Fruit fly (Drosophila melanogaster) whole organism, embryonic: ENCODE measurements around the gene CheB38b.

Experiments
- BtbVII ChIP-seq: fragments of 200-800 bp; sonication (Bioruptor generic); optimal IDR thresholded peaks from 3 replicates; lab custom pipeline; 2017; ENCODE audit warnings: missing biosample characterization, mild to moderate bottlenecking, missing genetic modification characterization
- CG10209 ChIP-seq: fragments of 200-800 bp; sonication (Bioruptor generic); optimal IDR thresholded peaks from 3 replicates; lab custom pipeline; 2017; ENCODE audit warnings: missing biosample characterization, mild to moderate bottlenecking, missing genetic modification characterization, missing genetic modification reagents
- CG11504 ChIP-seq: fragments of 200-800 bp; sonication (Bioruptor generic); optimal IDR thresholded peaks from 3 replicates; lab custom pipeline; 2019; ENCODE audit warnings: missing biosample characterization, mild to moderate bottlenecking, missing genetic modification characterization, moderate library complexity
- CG1233 ChIP-seq: fragments of 200-800 bp; sonication (Bioruptor generic); optimal IDR thresholded peaks from 4 replicates; lab custom pipeline; 2018; ENCODE audit warnings: missing biosample characterization, mild to moderate bottlenecking, missing genetic modification characterization
- CG13775 ChIP-seq: fragments of 200-800 bp; sonication (Bioruptor generic); optimal IDR thresholded peaks from 3 replicates; lab custom pipeline; 2017; ENCODE audit warnings: missing biosample characterization, mild to moderate bottlenecking, missing genetic modification characterization
- CG14014 ChIP-seq: fragments of 200-800 bp; sonication (Bioruptor generic); IDR thresholded peaks from 2 replicates; pipeline ENCODE4 v1.3.6; 2022; ENCODE audit warnings: missing biosample characterization, missing genetic modification characterization
- CG14667 ChIP-seq: fragments of 200-800 bp; sonication (Bioruptor generic); IDR thresholded peaks from 2 replicates; pipeline ENCODE4 v1.3.6; 2022; ENCODE audit warnings: missing biosample characterization, missing genetic modification characterization
- CG14860 ChIP-seq: fragments of 200-800 bp; sonication (Bioruptor generic); IDR thresholded peaks from 3 replicates; pipeline ENCODE4 v1.3.6; 2022; ENCODE audit warnings: missing biosample characterization, missing genetic modification characterization; ENCODE audit not compliant: partially characterized antibody
- CG1529 ChIP-seq: fragments of 200-800 bp; sonication (Bioruptor generic); optimal IDR thresholded peaks from 3 replicates; lab custom pipeline; 2018; ENCODE audit warnings: missing biosample characterization, missing genetic modification characterization
- CG15514 ChIP-seq: fragments of 200-800 bp; sonication (Bioruptor generic); optimal IDR thresholded peaks from 3 replicates; lab custom pipeline; 2017; ENCODE audit warnings: missing biosample characterization, missing genetic modification characterization, mild to moderate bottlenecking, moderate library complexity, missing genetic modification reagents
- CG16863 ChIP-seq: fragments of 200-800 bp; sonication (Bioruptor generic); optimal IDR thresholded peaks from 3 replicates; lab custom pipeline; 2016; ENCODE audit warnings: missing biosample characterization, missing genetic modification characterization
- CG2120 ChIP-seq: fragments of 200-800 bp; sonication (Bioruptor generic); optimal IDR thresholded peaks from 3 replicates; lab custom pipeline; 2016; ENCODE audit warnings: missing biosample characterization, missing genetic modification characterization
- CG2199 ChIP-seq: fragments of 200-800 bp; sonication (Bioruptor generic); IDR thresholded peaks from 3 replicates; pipeline ENCODE4 v1.3.6; 2022; ENCODE audit warnings: missing biosample characterization, missing genetic modification characterization
- CG2875 ChIP-seq: fragments of 200-800 bp; sonication (Bioruptor generic); optimal IDR thresholded peaks from 2 replicates; lab custom pipeline; 2017; ENCODE audit warnings: missing biosample characterization, mild to moderate bottlenecking, missing genetic modification characterization, missing genetic modification reagents
- CG3065 ChIP-seq: fragments of 200-800 bp; sonication (Bioruptor generic); optimal IDR thresholded peaks from 2 replicates; lab custom pipeline; 2016; ENCODE audit warnings: missing biosample characterization, missing genetic modification characterization
- CG33213 ChIP-seq: fragments of 200-800 bp; sonication (Bioruptor generic); optimal IDR thresholded peaks from 3 replicates; lab custom pipeline; 2016; ENCODE audit warnings: missing biosample characterization, missing genetic modification characterization
- CG4282 ChIP-seq: fragments of 200-800 bp; sonication (Bioruptor generic); optimal IDR thresholded peaks from 2 replicates; lab custom pipeline; 2016; ENCODE audit warnings: missing biosample characterization, missing genetic modification characterization
- CG6683 ChIP-seq: fragments of 200-800 bp; sonication (Bioruptor generic); optimal IDR thresholded peaks from 2 replicates; lab custom pipeline; 2017; ENCODE audit warnings: missing biosample characterization, mild to moderate bottlenecking, missing genetic modification characterization, missing genetic modification reagents
- CG9727 ChIP-seq: fragments of 200-800 bp; sonication (Bioruptor generic); optimal IDR thresholded peaks from 3 replicates; lab custom pipeline; 2017; ENCODE audit warnings: missing biosample characterization, mild to moderate bottlenecking, missing genetic modification characterization
- CG9817 ChIP-seq: fragments of 200-800 bp; sonication (Bioruptor generic); optimal IDR thresholded peaks from 2 replicates; lab custom pipeline; 2018; ENCODE audit warnings: missing biosample characterization, mild to moderate bottlenecking, missing genetic modification characterization, moderate library complexity
- Dek ChIP-seq: fragments of 200-800 bp; sonication (Bioruptor generic); optimal IDR thresholded peaks from 3 replicates; lab custom pipeline; 2019; ENCODE audit warnings: missing biosample characterization, mild to moderate bottlenecking, missing genetic modification characterization, moderate library complexity
- Hmr ChIP-seq: fragments of 200-800 bp; sonication (Bioruptor generic); optimal IDR thresholded peaks from 3 replicates; lab custom pipeline; 2017; ENCODE audit warnings: mild to moderate bottlenecking, missing biosample characterization, missing genetic modification reagents, missing genetic modification characterization
- Lpt ChIP-seq: fragments of >200 bp; optimal IDR thresholded peaks from 2 replicates; lab custom pipeline; 2018; ENCODE audit warnings: missing biosample characterization, missing genetic modification characterization
- Myb ChIP-seq: fragments of 200-800 bp; sonication (Bioruptor generic); optimal IDR thresholded peaks from 2 replicates; lab custom pipeline; 2016; ENCODE audit warnings: missing biosample characterization, missing genetic modification characterization
- NK7.1 ChIP-seq: fragments of 200-800 bp; sonication (Bioruptor generic); optimal IDR thresholded peaks from 3 replicates; lab custom pipeline; 2016; ENCODE audit warnings: missing biosample characterization, missing genetic modification characterization
- NfI ChIP-seq: fragments of 200-800 bp; sonication (Bioruptor generic); optimal IDR thresholded peaks from 3 replicates; lab custom pipeline; 2018; ENCODE audit warnings: missing biosample characterization, mild to moderate bottlenecking, missing genetic modification characterization, moderate library complexity
- Ptx1 ChIP-seq: fragments of 200-800 bp; sonication (Bioruptor generic); IDR thresholded peaks from 2 replicates; pipeline ENCODE4 v1.3.6; 2022; ENCODE audit warnings: missing biosample characterization, missing genetic modification characterization
- Rx ChIP-seq: fragments of 200-800 bp; sonication (Bioruptor generic); IDR thresholded peaks from 2 replicates; pipeline ENCODE4 v1.3.6; 2022; ENCODE audit warnings: missing biosample characterization, missing genetic modification characterization
- Sox100B ChIP-seq: fragments of 200-800 bp; sonication (Bioruptor generic); optimal IDR thresholded peaks from 3 replicates; lab custom pipeline; 2018; ENCODE audit warnings: missing biosample characterization, mild to moderate bottlenecking, missing genetic modification characterization
- YL-1 ChIP-seq: fragments of 200-800 bp; sonication (Bioruptor generic); optimal IDR thresholded peaks from 3 replicates; lab custom pipeline; 2017; ENCODE audit warnings: missing biosample characterization, mild to moderate bottlenecking, missing genetic modification characterization
- amos ChIP-seq: fragments of 200-800 bp; sonication (Bioruptor generic); IDR thresholded peaks from 2 replicates; pipeline ENCODE4 v1.3.6; 2022; ENCODE audit warnings: missing biosample characterization, missing genetic modification characterization; ENCODE audit not compliant: partially characterized antibody
- ara ChIP-seq: fragments of 200-800 bp; sonication (Bioruptor generic); IDR thresholded peaks from 2 replicates; pipeline ENCODE4 v1.3.6; 2022; ENCODE audit warnings: missing biosample characterization, missing genetic modification characterization
- bbx ChIP-seq: fragments of 200-800 bp; sonication (Bioruptor generic); IDR thresholded peaks from 2 replicates; pipeline ENCODE4 v1.3.6; 2022; ENCODE audit warnings: missing biosample characterization, missing genetic modification characterization; ENCODE audit not compliant: partially characterized antibody
- bcd ChIP-seq: fragments of 200-800 bp; sonication (Bioruptor generic); optimal IDR thresholded peaks from 2 replicates; lab custom pipeline; 2017; ENCODE audit warnings: missing biosample characterization, mild to moderate bottlenecking, missing genetic modification characterization
- cato ChIP-seq: fragments of 200-800 bp; sonication (Bioruptor generic); optimal IDR thresholded peaks from 2 replicates; lab custom pipeline; 2016; ENCODE audit warnings: missing biosample characterization, missing genetic modification characterization, borderline replicate concordance
- chinmo ChIP-seq: fragments of 200-800 bp; sonication (Bioruptor generic); IDR thresholded peaks from 4 replicates; pipeline ENCODE4 v1.3.6; 2022; ENCODE audit warnings: missing biosample characterization, missing genetic modification characterization; ENCODE audit not compliant: partially characterized antibody
- dan ChIP-seq: fragments of 200-800 bp; sonication (Bioruptor generic); IDR thresholded peaks from 2 replicates; pipeline ENCODE4 v1.3.6; 2022; ENCODE audit warnings: missing biosample characterization, missing genetic modification characterization
- danr ChIP-seq: fragments of 200-800 bp; sonication (Bioruptor generic); IDR thresholded peaks from 2 replicates; pipeline ENCODE4 v1.3.6; 2022; ENCODE audit warnings: missing biosample characterization, missing genetic modification characterization
- disco-r ChIP-seq: fragments of 200-800 bp; sonication (Bioruptor generic); optimal IDR thresholded peaks from 2 replicates; lab custom pipeline; 2016; ENCODE audit warnings: missing biosample characterization, missing genetic modification characterization
- gcm2 ChIP-seq: fragments of 200-800 bp; sonication (Bioruptor generic); optimal IDR thresholded peaks from 2 replicates; lab custom pipeline; 2016; ENCODE audit warnings: missing biosample characterization, missing genetic modification characterization
- gfzf ChIP-seq: fragments of 200-800 bp; sonication (Bioruptor generic); optimal IDR thresholded peaks from 2 replicates; lab custom pipeline; 2016; ENCODE audit warnings: missing biosample characterization, mild to moderate bottlenecking, missing genetic modification characterization, moderate library complexity
- gsb ChIP-seq: fragments of 200-800 bp; sonication (Bioruptor generic); IDR thresholded peaks from 2 replicates; pipeline ENCODE4 v1.3.6; 2022; ENCODE audit warnings: missing biosample characterization, missing genetic modification characterization
- hbn ChIP-seq: fragments of 200-800 bp; sonication (Bioruptor generic); IDR thresholded peaks from 2 replicates; pipeline ENCODE4 v1.3.6; 2022; ENCODE audit warnings: missing biosample characterization, missing genetic modification characterization; ENCODE audit not compliant: partially characterized antibody
- her ChIP-seq: fragments of 200-800 bp; sonication (Bioruptor generic); optimal IDR thresholded peaks from 2 replicates; lab custom pipeline; 2016; ENCODE audit warnings: missing biosample characterization, missing genetic modification characterization
- jumu ChIP-seq: fragments of 200-800 bp; sonication (Bioruptor generic); optimal IDR thresholded peaks from 3 replicates; lab custom pipeline; 2016; ENCODE audit warnings: missing biosample characterization, missing genetic modification characterization
- pnt ChIP-seq: fragments of 200-800 bp; sonication (Bioruptor generic); optimal IDR thresholded peaks from 3 replicates; lab custom pipeline; 2016; ENCODE audit warnings: missing biosample characterization, missing genetic modification characterization
- stc ChIP-seq: fragments of 200-800 bp; sonication (Bioruptor generic); IDR thresholded peaks from 2 replicates; pipeline ENCODE4 v1.3.6; 2022; ENCODE audit warnings: missing biosample characterization, missing genetic modification characterization
- trh ChIP-seq: fragments of 200-800 bp; sonication (Bioruptor generic); optimal IDR thresholded peaks from 2 replicates; lab custom pipeline; 2016; ENCODE audit warnings: missing biosample characterization, missing genetic modification characterization
- twi ChIP-seq: fragments of 200-800 bp; optimal IDR thresholded peaks from 2 replicates; lab custom pipeline; 2019; ENCODE audit warnings: missing biosample characterization, mild to moderate bottlenecking, missing genetic modification characterization, moderate library complexity
- wek ChIP-seq: fragments of 200-800 bp; sonication (Bioruptor generic); optimal IDR thresholded peaks from 3 replicates; lab custom pipeline; 2018; ENCODE audit warnings: missing biosample characterization, mild to moderate bottlenecking, missing genetic modification characterization, moderate library complexity

The CheB38b gene

dm6 chr2L:20787271-20787791, 29.7 kb downstream of the CheB38b start, which contains the start of gene Pomp (continued):
- TF ChIP-seq CG1233 (GFP tag; lab: Kevin White, UChicago) (peak; percentile 85), dan (GFP tag; lab: Robert Waterston, UW) (no peak), CG14667 (peak; percentile 82), wek (GFP tag; lab: Kevin White, UChicago) (peak; percentile 56), CG16863 (GFP tag; lab: Kevin White, UChicago) (peak; percentile 97), pnt (peak; percentile 56), CG14014 (GFP tag; lab: Robert Waterston, UW) (peak; percentile 86), her (no peak), cato (GFP tag; lab: Kevin White, UChicago) (peak; percentile 8), Hmr (peak; percentile 89), CG9727 (GFP tag; lab: Kevin White, UChicago) (peak; percentile 86), disco-r (GFP tag; lab: Kevin White, UChicago) (no peak), CG13775 (GFP tag; lab: Kevin White, UChicago) (peak; percentile 70), CG10209 (GFP tag; lab: Kevin White, UChicago) (peak; percentile 84), CG14860 (GFP tag; lab: Robert Waterston, UW) (no peak), Myb (GFP tag; lab: Kevin White, UChicago) (peak; percentile 42), ara (peak; percentile 86), stc (GFP tag; lab: Robert Waterston, UW) (peak; percentile 90), bcd (GFP tag; lab: Kevin White, UChicago) (peak; percentile 88), Lpt (no peak), chinmo (GFP tag; lab: Robert Waterston, UW) (0 out of 4 replicates have a peak, but pooled peaks have one; percentile 53), CG4282 (GFP tag; lab: Kevin White, UChicago) (no peak), Rx (GFP tag; lab: Robert Waterston, UW) (peak; percentile 78), YL-1 (GFP tag; lab: Kevin White, UChicago) (peak; percentile 26), CG6683 (peak; percentile 71), trh (peak; percentile 39), CG2875 (peak; percentile 80), CG15514 (peak; percentile 88), hbn (GFP tag; lab: Robert Waterston, UW) (no peak; the same call in 1 of the 2 replicates), bbx (peak; percentile 78), Dek (tag; lab: Kevin White, UChicago) (peak; percentile 82), CG2120 (GFP tag; lab: Kevin White, UChicago) (peak; percentile 87), gfzf (peak; percentile 47), CG1529 (peak; percentile 66), danr (GFP tag; lab: Robert Waterston, UW) (peak; percentile 77; the same call in 1 of the 2 replicates), NfI (GFP tag; lab: Kevin White, UChicago) (peak; percentile 71), Ptx1 (peak; percentile 85), twi (tag; lab: Kevin White, UChicago) (peak; percentile 35), Sox100B (GFP tag; lab: Kevin White, UChicago) (peak; percentile 73), CG33213 (GFP tag; lab: Kevin White, UChicago) (peak; percentile 80), CG11504 (tag; lab: Kevin White, UChicago) (peak; percentile 88), CG2199 (GFP tag; lab: Robert Waterston, UW) (peak; percentile 83), CG3065 (GFP tag; lab: Kevin White, UChicago) (peak; percentile 61), gcm2 (GFP tag; lab: Kevin White, UChicago) (peak; percentile 63), gsb (peak; percentile 69), BtbVII (GFP tag; lab: Kevin White, UChicago) (peak; percentile 78), jumu (GFP tag; lab: Kevin White, UChicago) (peak; percentile 34), NK7.1 (GFP tag; lab: Kevin White, UChicago) (no peak), CG9817 (peak; percentile 56), amos (GFP tag; lab: Robert Waterston, UW) (peak; percentile 62; the same call in 1 of the 2 replicates)
